Fruit fly (Drosophila melanogaster) ovary, adult (tissue): ENCODE results near the gene CG43755.

Experiments used
- CG17801 ChIP-seq: fragments of 200-800 bp; optimal IDR thresholded peaks from 2 replicates; lab custom pipeline; 2019; ENCODE audit warnings: missing biosample characterization, mild to moderate bottlenecking, missing genetic modification characterization, moderate library complexity; ENCODE audit not compliant: partially characterized antibody

The CG43755 gene

dm6 chr2L:309812-310431, 19.6 kb downstream of the CG43755 start:
- TF ChIP-seq CG17801 (GFP tag; lab: Kevin White, UChicago): no peak

dm6 chr2L:309177-309576, 20.4 kb downstream of the CG43755 start:
- peak; percentile 4 for TF ChIP-seq CG17801 (GFP tag; lab: Kevin White, UChicago)

- TF ChIP-seq CG17801 (GFP tag; lab: Kevin White, UChicago): no peak
Observed at dm6 chr2L:308194-308706, 21.3 kb downstream of the CG43755 start.

dm6 chr2L:307129-307528, 22.4 kb downstream of the CG43755 start:
- no peak for TF ChIP-seq CG17801 (GFP tag; lab: Kevin White, UChicago)

- no peak for TF ChIP-seq CG17801 (GFP tag; lab: Kevin White, UChicago)
Observed at dm6 chr2L:306188-306927, 23.2 kb downstream of the CG43755 start.

- TF ChIP-seq CG17801 (GFP tag; lab: Kevin White, UChicago): peak; percentile 68
Observed at dm6 chr2L:305646-306045, 23.9 kb downstream of the CG43755 start, which contains the start of gene Plc21C. Gene Plc21C, plus strand, starts transcription at chr2L:305935.

- TF ChIP-seq CG17801 (GFP tag; lab: Kevin White, UChicago): no peak
Observed at dm6 chr2L:305198-305597, 24.4 kb downstream of the CG43755 start.

- no peak for TF ChIP-seq CG17801 (GFP tag; lab: Kevin White, UChicago)
Observed at dm6 chr2L:303306-303962, 26.1 kb downstream of the CG43755 start.

dm6 chr2L:300877-301706, 28.5 kb downstream of the CG43755 start:
- TF ChIP-seq CG17801 (GFP tag; lab: Kevin White, UChicago): no peak

- TF ChIP-seq CG17801 (GFP tag; lab: Kevin White, UChicago): no peak
Observed at dm6 chr2L:300006-300405, 29.6 kb downstream of the CG43755 start.

- TF ChIP-seq CG17801 (GFP tag; lab: Kevin White, UChicago): no peak
Observed at dm6 chr2L:299038-299437, 30.5 kb downstream of the CG43755 start.

dm6 chr2L:298285-298644, 31.3 kb downstream of the CG43755 start:
- no peak for TF ChIP-seq CG17801 (GFP tag; lab: Kevin White, UChicago)

- peak; percentile 81 for TF ChIP-seq CG17801 (GFP tag; lab: Kevin White, UChicago)
Observed at dm6 chr2L:297480-298284, 31.9 kb downstream of the CG43755 start, which contains the start of gene Pi3K21B. Gene Pi3K21B, plus strand, starts transcription at chr2L:297880.
